Worm (Caenorhabditis elegans) whole organism, L4 larva: ENCODE data around the gene tmem-184.

Experiments
- F49E8.2 ChIP-seq: sonication (generic microtip); optimal IDR thresholded peaks from 2 replicates; lab custom pipeline; 2016; ENCODE audit warnings: missing compliant biosample characterization, mild to moderate bottlenecking, missing genetic modification characterization, borderline replicate concordance
- Y75B8A.6 ChIP-seq: fragments of 200-800 bp; sonication (Bioruptor generic); IDR thresholded peaks from 2 replicates; pipeline ENCODE4 v1.3.6; 2022; ENCODE audit warnings: missing genetic modification reagents, missing genetic modification characterization, missing compliant biosample characterization
- aly-2 ChIP-seq: sonication (generic microtip); optimal IDR thresholded peaks from 2 replicates; lab custom pipeline; 2018; ENCODE audit warnings: missing biosample characterization, missing genetic modification characterization
- lin-13 ChIP-seq: fragments of 150-350 bp; optimal IDR thresholded peaks from 2 replicates; lab custom pipeline; 2014; ENCODE audit warnings: missing biosample characterization, missing genetic modification reagents, missing genetic modification characterization
- lin-29 ChIP-seq: fragments of 200-800 bp; sonication (Bioruptor generic); IDR thresholded peaks from 2 replicates; pipeline ENCODE4 v1.3.6; 2022; ENCODE audit warnings: missing genetic modification reagents, missing genetic modification characterization, missing compliant biosample characterization
- lsy-2 ChIP-seq, 2 experiments: fragments of 150-350 bp in 1 of 2; sonication (generic microtip) in 1 of 2; optimal IDR thresholded peaks; 2 replicates each; lab custom pipeline; 2014 to 2017; ENCODE audit warnings: missing biosample characterization in 2 of 2, missing genetic modification characterization in 2 of 2
- mxl-2 ChIP-seq: fragments of 200-800 bp; sonication (Bioruptor generic); conservative IDR thresholded peaks from 2 replicates; pipeline ENCODE4 v1.3.6; 2022; ENCODE audit warnings: missing genetic modification reagents, missing genetic modification characterization, missing compliant biosample characterization
- nhr-10 ChIP-seq: fragments of 150-350 bp; optimal IDR thresholded peaks from 2 replicates; lab custom pipeline; 2014; ENCODE audit warnings: missing biosample characterization, missing genetic modification characterization
- nhr-41 ChIP-seq: fragments of 200-800 bp; sonication (Bioruptor generic); IDR thresholded peaks from 2 replicates; pipeline ENCODE4 v1.3.6; 2022; ENCODE audit warnings: missing genetic modification reagents, missing genetic modification characterization, missing compliant biosample characterization
- skn-1 ChIP-seq: fragments of 150-350 bp; optimal IDR thresholded peaks from 2 replicates; lab custom pipeline; 2014; ENCODE audit warnings: missing biosample characterization, missing genetic modification characterization
- unc-62 ChIP-seq, 3 experiments: fragments of 150-350 bp in 1 of 3; sonication (generic microtip); optimal IDR thresholded peaks in 2 of 3; peaks in 1 of 3; 1 replicate in 1 of 3; 2 replicates in 2 of 3; lab custom pipeline; 2014 to 2017; ENCODE audit warnings: missing biosample characterization in 3 of 3, missing genetic modification characterization in 3 of 3, missing genetic modification reagents in 3 of 3, missing genotype in 1 of 3
- ztf-7 ChIP-seq: fragments of 150-350 bp; optimal IDR thresholded peaks from 2 replicates; lab custom pipeline; 2014; ENCODE audit warnings: missing biosample characterization, missing genetic modification characterization

DNA sequence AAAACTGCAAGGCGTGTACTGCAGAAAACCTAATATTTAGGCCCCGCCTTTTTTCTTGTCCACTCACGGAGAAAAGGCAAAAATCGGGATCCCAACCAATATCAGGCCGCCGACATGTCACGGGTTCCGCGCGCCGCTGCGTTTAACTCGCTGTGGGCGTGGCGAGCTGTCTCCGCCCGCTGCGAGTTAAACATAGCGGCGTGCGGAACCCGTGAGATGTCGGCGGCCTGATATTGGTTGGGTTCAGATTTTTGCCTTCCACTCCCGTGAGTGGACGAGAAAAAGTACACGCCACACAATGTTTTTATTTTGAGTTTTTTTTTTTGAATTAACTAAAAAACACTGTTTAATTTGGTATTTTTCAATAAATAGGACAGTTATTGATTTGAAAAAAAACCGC, 8.8 kb upstream of the tmem-184 start:
- no peak for TF ChIP-seq ztf-7 (tag; lab: Kevin White, UChicago)
- no peak for TF ChIP-seq skn-1
- no peak for TF ChIP-seq nhr-41
- TF ChIP-seq lsy-2 (tag; optimal IDR thresholded peaks at IDR 0.05; lab: Kevin White, UChicago): no peak
- TF ChIP-seq lin-13 (GFP tag; lab: Kevin White, UChicago): no peak
- no peak for TF ChIP-seq F49E8.2
- no peak for TF ChIP-seq lin-29 (GFP tag; lab: Robert Waterston, UW)
- TF ChIP-seq unc-62 (GFP tag; optimal IDR thresholded peaks at IDR 0.05 in 1 of 2; lab: Kevin White, UChicago): no peak
- no peak for TF ChIP-seq unc-62 (tag; optimal IDR thresholded peaks at IDR 0.05; lab: Kevin White, UChicago)
- TF ChIP-seq aly-2 (tag; lab: Kevin White, UChicago): no peak
- TF ChIP-seq Y75B8A.6: no peak
- TF ChIP-seq mxl-2 (GFP tag; lab: Robert Waterston, UW): no peak
- no peak for TF ChIP-seq nhr-10 (tag; lab: Kevin White, UChicago)
